Worm (Caenorhabditis elegans): ENCODE measurements around the gene pqn-62.

pqn-62 gene

DNA sequence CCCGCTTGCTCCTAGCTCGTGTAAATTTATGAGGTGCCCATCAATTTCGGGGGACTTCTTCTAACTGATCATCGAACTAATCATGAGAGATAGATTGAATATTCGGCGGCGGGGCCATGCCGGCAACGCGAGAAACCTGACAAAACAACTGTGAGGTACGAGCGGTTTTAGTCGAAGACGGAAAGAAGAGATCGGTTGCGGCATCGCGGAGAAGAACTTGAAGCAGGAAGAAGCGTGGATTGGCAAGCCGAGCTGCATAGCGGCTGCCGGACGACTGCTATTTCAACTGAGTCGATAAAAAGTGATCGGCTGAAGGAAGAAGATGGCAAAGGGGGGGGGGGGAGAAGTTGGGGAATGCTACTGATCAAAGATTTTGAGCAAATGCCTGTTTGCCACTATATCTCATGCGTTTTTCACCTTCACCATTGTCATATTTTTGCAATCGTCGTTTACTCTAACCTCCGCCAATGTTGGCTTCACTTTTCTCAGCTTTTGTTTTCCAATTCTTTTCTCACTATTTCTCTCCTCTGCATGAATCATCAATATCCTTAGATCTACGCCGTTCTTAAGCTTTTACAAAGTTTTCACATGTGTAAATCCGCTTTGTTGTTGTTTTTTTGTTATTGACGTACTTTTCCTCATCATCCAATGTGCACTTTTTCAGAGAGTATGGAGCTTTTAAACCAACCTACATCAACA lies at the start of gene pqn-62:
Gene pqn-62, plus strand, starts transcription at position 649 of the 699 bp plus-strand sequence.
- no peak for TF ChIP-seq dao-5 (tag; optimal IDR thresholded peaks at IDR 0.05)
- TF ChIP-seq him-1 (tag; optimal IDR thresholded peaks at IDR 0.05) = no peak
- no peak for TF ChIP-seq W03F9.2 (tag; optimal IDR thresholded peaks at IDR 0.05)

DNA sequence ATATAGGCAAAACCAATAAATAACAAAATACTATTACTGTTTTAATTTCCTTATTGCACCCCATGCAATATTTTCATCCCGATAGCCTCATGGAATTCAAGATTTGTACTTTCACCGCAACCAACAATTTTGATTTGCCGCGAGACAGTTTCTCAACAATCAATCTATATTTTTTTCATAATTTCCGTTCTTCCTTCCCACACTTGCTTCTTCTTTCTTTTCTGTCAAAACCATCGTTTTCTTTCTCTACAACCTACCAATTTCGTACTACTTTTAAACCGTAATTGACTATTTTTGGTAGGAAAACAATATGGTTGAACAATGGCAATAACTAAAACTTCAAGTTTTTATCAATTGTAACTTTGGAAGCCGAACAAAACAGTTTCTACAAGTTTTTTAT lies 48.0 kb upstream of the pqn-62 start, which contains the start of gene C31H2.14:
Gene C31H2.14, plus strand, starts transcription at position 301 of the 400 bp plus-strand sequence.
- TF ChIP-seq dao-5 (tag; optimal IDR thresholded peaks at IDR 0.05) (no peak), him-1 (tag; optimal IDR thresholded peaks at IDR 0.05) (no peak), W03F9.2 (tag; optimal IDR thresholded peaks at IDR 0.05) (no peak)

DNA sequence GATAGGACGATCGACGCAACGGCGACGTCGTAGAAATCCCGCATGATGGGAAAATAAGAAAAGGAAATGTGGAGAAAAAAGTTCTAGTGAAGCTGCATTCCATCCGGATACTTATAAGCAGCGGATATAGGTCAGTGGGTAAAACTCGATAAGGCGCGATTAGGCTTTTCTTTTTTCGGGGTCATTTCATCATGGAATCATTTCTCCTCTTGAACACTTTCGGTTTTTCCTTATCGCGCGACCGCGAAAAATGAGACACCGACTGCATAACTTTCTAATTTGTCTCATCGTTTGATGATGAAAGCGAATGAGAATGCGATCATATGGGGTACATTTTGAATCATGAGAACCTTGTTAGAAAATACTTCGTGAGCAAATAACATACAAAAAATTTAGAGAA lies 45.5 kb upstream of the pqn-62 start, which contains the start of gene dpy-8:
Gene dpy-8, minus strand, starts transcription at position 88 of the 400 bp plus-strand sequence.
- TF ChIP-seq W03F9.2 (tag; optimal IDR thresholded peaks at IDR 0.05) (no peak), dao-5 (tag; optimal IDR thresholded peaks at IDR 0.05) (no peak), him-1 (tag; optimal IDR thresholded peaks at IDR 0.05) (no peak)

DNA sequence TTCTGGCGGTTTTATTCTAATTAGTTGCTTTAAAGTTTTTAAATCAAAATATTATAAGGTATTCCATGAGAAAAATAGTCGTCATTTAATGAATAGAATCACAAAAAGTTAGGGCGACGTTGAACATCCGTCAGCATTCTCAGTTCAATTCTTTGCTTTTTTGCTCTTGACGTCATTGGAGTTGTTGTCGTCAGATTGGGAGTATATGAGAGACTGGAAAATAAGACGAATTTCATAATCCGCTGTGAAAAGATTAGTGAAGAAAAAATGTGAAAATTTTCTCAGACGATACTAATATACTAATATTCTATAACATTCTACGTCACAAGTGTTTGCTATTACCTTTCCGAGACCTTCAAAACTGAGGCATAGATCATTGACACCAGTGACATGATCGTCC lies 44.5 kb upstream of the pqn-62 start:
- TF ChIP-seq him-1 (tag; optimal IDR thresholded peaks at IDR 0.05) (no peak), dao-5 (tag; optimal IDR thresholded peaks at IDR 0.05) (no peak)

DNA sequence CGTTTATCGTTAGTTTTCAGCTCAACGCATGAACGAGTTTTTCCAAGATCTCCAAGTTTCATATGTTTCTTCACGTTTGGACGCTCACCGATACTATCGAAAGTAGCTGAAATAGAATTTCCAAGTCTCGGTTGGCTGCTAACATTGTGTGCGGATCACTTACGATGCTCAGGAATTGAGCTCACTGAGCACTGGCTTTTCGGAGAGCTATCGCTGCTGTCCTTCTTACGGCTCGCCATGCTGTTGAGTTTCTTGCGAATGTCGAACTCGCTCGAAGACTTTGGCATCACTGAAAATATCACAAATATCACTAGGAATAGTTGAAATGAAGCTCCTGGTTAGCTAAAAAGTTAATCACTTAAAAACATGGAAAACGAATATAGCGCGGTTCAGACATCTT lies 44.0 kb upstream of the pqn-62 start:
- TF ChIP-seq him-1 (tag; optimal IDR thresholded peaks at IDR 0.05) = no peak
- TF ChIP-seq dao-5 (tag; optimal IDR thresholded peaks at IDR 0.05) = no peak
- no peak for TF ChIP-seq W03F9.2 (tag; optimal IDR thresholded peaks at IDR 0.05)

DNA sequence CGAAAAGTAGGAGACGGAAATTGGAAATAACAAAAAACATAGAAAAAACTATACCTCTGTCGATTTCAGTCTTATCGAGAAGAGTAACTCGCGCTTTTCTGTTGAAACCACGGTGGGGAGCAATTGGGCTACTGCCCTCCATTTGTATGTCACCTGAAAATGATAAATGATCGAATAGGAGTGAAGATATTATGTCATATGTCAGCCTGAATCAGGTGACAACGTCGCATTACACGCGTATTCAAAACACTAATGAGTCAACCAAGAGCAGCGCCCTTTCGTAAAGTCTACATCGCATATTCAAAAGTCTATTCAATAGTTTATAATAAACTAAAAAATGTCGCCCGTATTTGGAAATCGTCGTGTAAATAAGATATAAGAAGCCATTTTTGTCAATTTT lies 43.0 kb upstream of the pqn-62 start:
- TF ChIP-seq him-1 (tag; optimal IDR thresholded peaks at IDR 0.05) = no peak
- no peak for TF ChIP-seq W03F9.2 (tag; optimal IDR thresholded peaks at IDR 0.05)
- no peak for TF ChIP-seq dao-5 (tag; optimal IDR thresholded peaks at IDR 0.05)

DNA sequence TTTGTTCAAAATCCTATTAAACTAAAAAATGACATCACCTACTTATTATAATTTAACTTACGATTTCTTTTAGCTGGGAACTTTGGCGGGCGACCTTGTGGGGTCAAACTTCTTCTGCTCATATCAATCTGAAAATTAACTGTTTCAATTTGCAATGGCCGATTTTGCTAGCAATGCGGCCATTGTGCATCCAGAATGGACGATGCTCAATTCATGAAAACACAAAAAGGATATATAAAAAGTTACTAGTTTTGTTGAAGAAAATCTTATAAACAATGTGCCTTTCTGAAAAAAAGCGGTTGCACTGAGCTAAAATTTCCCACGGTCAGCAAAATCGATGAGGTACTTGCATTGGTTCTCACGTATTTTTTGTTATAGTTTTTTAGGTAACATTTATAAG lies 41.6 kb upstream of the pqn-62 start, which contains the start of gene C31H2.3:
Gene C31H2.3, minus strand, starts transcription at position 101 of the 400 bp plus-strand sequence.
- no peak for TF ChIP-seq dao-5 (tag; optimal IDR thresholded peaks at IDR 0.05)
- no peak for TF ChIP-seq him-1 (tag; optimal IDR thresholded peaks at IDR 0.05)
- no peak for TF ChIP-seq W03F9.2 (tag; optimal IDR thresholded peaks at IDR 0.05)

DNA sequence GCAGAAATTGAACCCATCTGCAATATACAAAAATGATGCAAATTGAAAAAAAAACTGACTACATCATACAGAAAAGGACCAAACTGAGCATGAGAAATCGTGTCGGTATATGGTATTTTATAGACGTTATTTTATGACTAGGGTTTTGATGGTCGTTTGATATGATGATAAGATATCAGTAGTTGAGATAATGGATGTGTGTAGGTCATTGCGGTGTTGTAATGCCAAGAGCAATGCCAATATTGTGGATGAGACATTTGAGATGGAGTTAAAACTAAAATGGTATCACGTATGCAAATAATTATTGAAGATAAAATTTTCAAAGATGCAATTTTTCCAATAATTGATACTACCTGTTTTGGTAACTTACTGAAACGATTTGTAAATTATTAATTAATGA lies 36.3 kb upstream of the pqn-62 start, which contains the start of gene C31H2.4:
Gene C31H2.4, minus strand, starts transcription at position 19 of the 400 bp plus-strand sequence.
- no peak for TF ChIP-seq him-1 (tag; optimal IDR thresholded peaks at IDR 0.05)
- no peak for TF ChIP-seq W03F9.2 (tag; optimal IDR thresholded peaks at IDR 0.05)
- TF ChIP-seq dao-5 (tag; optimal IDR thresholded peaks at IDR 0.05) = no peak

DNA sequence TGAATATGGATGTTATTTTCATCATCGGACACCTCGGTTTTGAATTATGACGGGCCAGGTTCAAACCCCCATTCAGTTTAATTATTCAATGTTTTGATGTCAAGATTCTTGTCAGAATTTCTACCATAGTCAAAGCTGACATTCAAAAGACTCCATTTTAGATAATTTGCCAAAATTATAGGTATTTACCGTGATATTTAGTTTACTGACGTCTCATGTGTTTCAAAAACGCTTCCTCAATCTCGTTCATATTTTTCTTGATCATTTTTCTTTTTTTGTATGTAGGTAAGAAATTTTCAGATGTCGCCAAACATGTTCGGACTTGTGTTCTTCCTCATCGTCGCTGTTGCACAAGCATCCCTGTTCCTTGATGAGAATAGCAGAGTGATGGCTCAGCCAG lies 33.2 kb upstream of the pqn-62 start, which contains the start of gene EGAP5.1:
Gene EGAP5.1, plus strand, starts transcription at position 301 of the 400 bp plus-strand sequence.
- no peak for TF ChIP-seq dao-5 (tag; optimal IDR thresholded peaks at IDR 0.05)
- no peak for TF ChIP-seq him-1 (tag; optimal IDR thresholded peaks at IDR 0.05)
- TF ChIP-seq W03F9.2 (tag; optimal IDR thresholded peaks at IDR 0.05) = no peak

DNA sequence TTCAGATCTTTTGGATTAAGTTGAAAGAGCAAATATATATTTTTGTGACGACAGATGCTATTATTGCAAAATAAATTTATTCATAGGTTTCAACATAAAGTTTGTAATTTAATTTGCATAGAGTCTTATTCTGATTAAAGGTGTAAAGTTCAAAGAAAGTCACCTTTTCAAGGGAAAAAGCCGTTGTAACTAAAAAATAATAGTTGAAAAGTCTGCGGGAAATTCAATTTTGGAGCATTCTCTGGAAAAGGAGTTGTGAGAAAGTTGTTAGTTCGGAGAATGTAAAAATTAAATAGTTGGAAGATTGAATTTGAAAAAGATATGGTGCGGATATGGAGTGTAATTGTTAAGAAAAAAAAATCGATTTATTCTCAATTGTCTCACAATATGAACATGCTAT lies 31.9 kb upstream of the pqn-62 start:
- no peak for TF ChIP-seq dao-5 (tag; optimal IDR thresholded peaks at IDR 0.05)
- no peak for TF ChIP-seq W03F9.2 (tag; optimal IDR thresholded peaks at IDR 0.05)
- no peak for TF ChIP-seq him-1 (tag; optimal IDR thresholded peaks at IDR 0.05)

DNA sequence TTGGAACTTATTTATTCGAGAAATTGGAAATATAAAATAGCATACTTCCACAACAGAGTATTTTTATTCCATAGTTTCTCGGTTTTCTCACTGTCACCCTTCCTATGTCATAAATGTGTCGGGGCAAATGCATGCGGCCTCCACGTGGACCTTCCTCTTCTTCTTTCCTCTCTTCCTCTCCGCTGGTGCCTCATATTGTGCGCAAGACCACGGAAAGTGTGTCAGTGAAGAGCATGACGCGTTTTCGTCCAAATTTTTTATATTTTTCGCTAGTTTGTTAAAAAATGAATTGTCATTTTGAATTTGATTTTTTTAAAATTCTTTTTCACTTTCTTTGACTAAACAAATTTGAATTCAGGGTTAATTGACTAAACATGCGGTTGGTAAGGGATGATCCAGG lies 30.9 kb upstream of the pqn-62 start, which contains the start of gene mans-3:
Gene mans-3, plus strand, starts transcription at position 359 of the 400 bp plus-strand sequence.
- TF ChIP-seq W03F9.2 (tag; optimal IDR thresholded peaks at IDR 0.05) (peak; percentile 90), dao-5 (tag; optimal IDR thresholded peaks at IDR 0.05) (no peak), him-1 (tag; optimal IDR thresholded peaks at IDR 0.05) (peak; percentile 64)

DNA sequence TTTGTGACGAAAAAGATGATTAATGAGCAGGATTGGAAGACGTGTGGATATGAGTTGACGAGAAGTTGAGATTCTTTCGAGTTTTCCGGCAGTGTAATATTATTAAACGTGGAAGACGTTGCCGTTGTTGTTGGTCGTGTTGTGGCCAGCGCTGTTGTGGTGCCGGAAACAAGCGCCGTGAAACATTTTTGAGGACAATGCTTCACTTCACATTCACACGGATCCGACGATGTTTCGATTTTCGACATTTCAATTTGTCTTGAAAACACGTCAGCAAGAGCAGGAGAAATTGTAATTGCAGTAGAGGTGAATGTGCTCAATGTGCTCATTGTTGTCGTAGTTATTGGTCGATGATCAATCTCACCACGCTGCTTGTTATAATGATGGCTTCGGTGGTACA lies 27.1 kb upstream of the pqn-62 start:
- TF ChIP-seq dao-5 (tag; optimal IDR thresholded peaks at IDR 0.05) = no peak
- TF ChIP-seq W03F9.2 (tag; optimal IDR thresholded peaks at IDR 0.05) = no peak
- no peak for TF ChIP-seq him-1 (tag; optimal IDR thresholded peaks at IDR 0.05)

DNA sequence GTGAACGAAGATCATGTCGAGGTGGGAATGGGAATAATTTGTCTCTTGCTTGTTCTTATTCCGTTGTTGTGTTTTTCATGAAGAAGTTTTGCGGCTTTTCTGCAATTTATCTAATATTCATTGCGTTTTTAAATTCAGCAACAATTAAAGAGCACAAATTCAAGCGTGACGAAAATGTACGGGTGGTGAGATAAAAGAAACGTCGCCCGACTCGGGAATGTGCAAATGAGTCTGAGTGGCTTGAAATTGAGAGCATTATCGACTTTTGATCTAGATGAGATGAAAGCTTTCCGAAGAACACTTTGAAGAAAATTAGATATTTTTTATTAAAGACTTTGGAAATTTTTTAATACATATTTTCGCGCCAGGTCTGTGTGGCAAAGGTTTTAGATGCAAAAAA lies 24.8 kb upstream of the pqn-62 start, which contains the start of gene T03G11.10:
Gene T03G11.10, minus strand, starts transcription at position 101 of the 400 bp plus-strand sequence.
- TF ChIP-seq W03F9.2 (tag; optimal IDR thresholded peaks at IDR 0.05) (no peak), dao-5 (tag; optimal IDR thresholded peaks at IDR 0.05) (no peak), him-1 (tag; optimal IDR thresholded peaks at IDR 0.05) (no peak)

DNA sequence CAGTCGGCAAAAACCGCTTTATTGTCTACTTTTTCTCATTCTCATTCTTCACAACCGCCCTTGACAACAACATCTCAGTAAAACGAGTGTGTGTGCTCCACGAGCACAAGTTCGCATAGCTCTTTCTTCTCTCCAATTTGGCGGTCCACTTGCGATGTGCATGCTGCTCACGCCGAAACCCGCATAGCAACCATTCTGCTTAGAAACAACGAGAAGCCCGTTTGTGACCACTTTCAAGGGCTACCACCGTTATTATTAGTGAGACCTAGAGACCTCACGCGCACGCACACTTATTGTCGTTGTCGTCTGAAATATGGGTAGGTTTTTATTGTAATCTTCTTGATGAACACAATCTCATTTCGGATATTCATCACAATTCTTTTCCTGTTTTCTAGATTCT lies 21.7 kb upstream of the pqn-62 start, which contains the start of gene zchc-1A:
Gene zchc-1A, plus strand, starts transcription at position 114 of the 400 bp plus-strand sequence.
- no peak for TF ChIP-seq dao-5 (tag; optimal IDR thresholded peaks at IDR 0.05)
- TF ChIP-seq W03F9.2 (tag; optimal IDR thresholded peaks at IDR 0.05) = no peak

Measured in whole organism, L4/young adult.